Worm (Caenorhabditis elegans): Measurements from ENCODE around the gene str-87.
A peak's percentile ranks its signal among the peaks of the same experiment; 100 is the strongest.

str-87 gene

ce11 chrV:8956387-8957095, 31.5 kb downstream of the str-87 start, which contains the start of gene ttc-17:
Gene ttc-17, plus strand, starts transcription at chrV:8957045.
- no peak for TF ChIP-seq nhr-43 (tag; optimal IDR thresholded peaks at IDR 0.05; ENCODE audit: poor library complexity, severe bottlenecking)
- TF ChIP-seq nhr-25 (tag; optimal IDR thresholded peaks at IDR 0.05): peak; percentile 65
- TF ChIP-seq ceh-9 (tag; optimal IDR thresholded peaks at IDR 0.05): no peak

ce11 chrV:8949873-8950272, 38.1 kb downstream of the str-87 start:
- TF ChIP-seq tbx-2 (tag; optimal IDR thresholded peaks at IDR 0.05) (no peak), jun-1 (tag; optimal IDR thresholded peaks at IDR 0.05) (no peak)

- TF ChIP-seq elt-2 (tag; optimal IDR thresholded peaks at IDR 0.05) (peak; percentile 82), nhr-76 (tag; optimal IDR thresholded peaks at IDR 0.05) (no peak), pqm-1 (tag; optimal IDR thresholded peaks at IDR 0.05) (peak; percentile 66)
These were observed 39.0 kb downstream of the str-87 start for ce11 chrV:8948996-8949395.

ce11 chrV:8948365-8948764, 39.6 kb downstream of the str-87 start:
- TF ChIP-seq nhr-12 (tag; optimal IDR thresholded peaks at IDR 0.05) (no peak), elt-2 (tag; optimal IDR thresholded peaks at IDR 0.05) (peak; percentile 44)

ce11 chrV:8947499-8947898, 40.5 kb downstream of the str-87 start, which contains the start of gene gck-1:
Gene gck-1, plus strand, starts transcription at chrV:8947799.
- TF ChIP-seq aly-2 (tag; optimal IDR thresholded peaks at IDR 0.05): no peak
- TF ChIP-seq ceh-82 (tag; optimal IDR thresholded peaks at IDR 0.05): no peak
- no peak for TF ChIP-seq unc-39 (tag; optimal IDR thresholded peaks at IDR 0.05)
- TF ChIP-seq lin-39 (tag; optimal IDR thresholded peaks at IDR 0.05): no peak
- no peak for TF ChIP-seq elt-1 (tag; optimal IDR thresholded peaks at IDR 0.05)
- no peak for TF ChIP-seq nhr-23 (tag; optimal IDR thresholded peaks at IDR 0.05)
- TF ChIP-seq ceh-16 (tag; optimal IDR thresholded peaks at IDR 0.05): no peak
- no peak for TF ChIP-seq pha-4 (tag; optimal IDR thresholded peaks at IDR 0.05)
- no peak for TF ChIP-seq nhr-28 (tag; optimal IDR thresholded peaks at IDR 0.05)
- TF ChIP-seq ztf-11 (tag; optimal IDR thresholded peaks at IDR 0.05): no peak
- TF ChIP-seq lin-15B (tag; optimal IDR thresholded peaks at IDR 0.05): no peak
- TF ChIP-seq fkh-10 (GFP tag; optimal IDR thresholded peaks at IDR 0.05): no peak

- peak; percentile 12 for TF ChIP-seq nhr-25 (tag; optimal IDR thresholded peaks at IDR 0.05)
- TF ChIP-seq ZK546.5 (tag; optimal IDR thresholded peaks at IDR 0.05): no peak
These were observed 41.9 kb downstream of the str-87 start for ce11 chrV:8946142-8946541.

- TF ChIP-seq nhr-43 (tag; optimal IDR thresholded peaks at IDR 0.05; ENCODE audit: poor library complexity, severe bottlenecking): no peak
- no peak for TF ChIP-seq ceh-9 (tag; optimal IDR thresholded peaks at IDR 0.05)
- TF ChIP-seq egl-27 (tag; optimal IDR thresholded peaks at IDR 0.05): no peak
- no peak for TF ChIP-seq nhr-25 (tag; optimal IDR thresholded peaks at IDR 0.05)
- TF ChIP-seq nhr-12 (tag; optimal IDR thresholded peaks at IDR 0.05): no peak
- no peak for TF ChIP-seq nhr-76 (tag; optimal IDR thresholded peaks at IDR 0.05)
- no peak for TF ChIP-seq eor-1 (tag; optimal IDR thresholded peaks at IDR 0.05)
- no peak for TF ChIP-seq ceh-16 (tag; optimal IDR thresholded peaks at IDR 0.05)
- no peak for TF ChIP-seq unc-39 (tag; optimal IDR thresholded peaks at IDR 0.05)
- TF ChIP-seq zag-1 (tag; optimal IDR thresholded peaks at IDR 0.05): no peak
- no peak for TF ChIP-seq egl-5 (tag; optimal IDR thresholded peaks at IDR 0.05)
- no peak for TF ChIP-seq sea-2 (GFP tag; optimal IDR thresholded peaks at IDR 0.05)
- TF ChIP-seq pqm-1 (tag; optimal IDR thresholded peaks at IDR 0.05): no peak
- TF ChIP-seq elt-1 (tag; optimal IDR thresholded peaks at IDR 0.05): no peak
- no peak for TF ChIP-seq snpc-4 (tag; optimal IDR thresholded peaks at IDR 0.05)
- TF ChIP-seq lin-15B (tag; optimal IDR thresholded peaks at IDR 0.05): no peak
- no peak for TF ChIP-seq ZK546.5 (tag; optimal IDR thresholded peaks at IDR 0.05)
These were observed 43.5 kb downstream of the str-87 start for ce11 chrV:8944481-8944880.
